Fruit fly (Drosophila melanogaster) whole organism, embryonic: ENCODE results near the gene CG46434.

Source experiments
- BEAF-32 ChIP-seq: fragments of 200-800 bp; sonication (Bioruptor generic); optimal IDR thresholded peaks from 3 replicates; lab custom pipeline; 2017; ENCODE audit warnings: missing biosample characterization, missing genetic modification characterization, mild to moderate bottlenecking, moderate library complexity, missing genetic modification reagents
- CG10959 ChIP-seq: fragments of 200-800 bp; sonication (Bioruptor generic); IDR thresholded peaks from 2 replicates; pipeline ENCODE4 v1.3.6; 2022; ENCODE audit warnings: missing biosample characterization, missing genetic modification characterization
- CG11093 ChIP-seq: fragments of 200-800 bp; sonication (Bioruptor generic); IDR thresholded peaks from 3 replicates; pipeline ENCODE4 v1.3.6; 2022; ENCODE audit warnings: missing biosample characterization, missing genetic modification characterization
- CG11504 ChIP-seq: fragments of 200-800 bp; sonication (Bioruptor generic); optimal IDR thresholded peaks from 3 replicates; lab custom pipeline; 2019; ENCODE audit warnings: missing biosample characterization, mild to moderate bottlenecking, missing genetic modification characterization, moderate library complexity
- CG11560 ChIP-seq: fragments of 200-800 bp; sonication (Bioruptor generic); IDR thresholded peaks from 3 replicates; pipeline ENCODE4 v1.3.6; 2022; ENCODE audit warnings: missing biosample characterization, missing genetic modification characterization
- CG12155 ChIP-seq: fragments of 200-800 bp; sonication (Bioruptor generic); optimal IDR thresholded peaks from 3 replicates; lab custom pipeline; 2016; ENCODE audit warnings: missing biosample characterization, missing genetic modification characterization
- CG13775 ChIP-seq: fragments of 200-800 bp; sonication (Bioruptor generic); optimal IDR thresholded peaks from 3 replicates; lab custom pipeline; 2017; ENCODE audit warnings: missing biosample characterization, mild to moderate bottlenecking, missing genetic modification characterization
- CG16815 ChIP-seq: fragments of 200-800 bp; sonication (Bioruptor generic); optimal IDR thresholded peaks from 3 replicates; lab custom pipeline; 2017; ENCODE audit warnings: missing biosample characterization, mild to moderate bottlenecking, missing genetic modification characterization
- CG17328 ChIP-seq: fragments of 200-800 bp; sonication (Bioruptor generic); IDR thresholded peaks from 2 replicates; pipeline ENCODE4 v1.3.6; 2022; ENCODE audit warnings: missing biosample characterization, missing genetic modification characterization
- CG17359 ChIP-seq: fragments of 200-800 bp; sonication (Bioruptor generic); optimal IDR thresholded peaks from 3 replicates; lab custom pipeline; 2018; ENCODE audit warnings: missing biosample characterization, mild to moderate bottlenecking, missing genetic modification characterization, moderate library complexity
- CG1792 ChIP-seq: fragments of 200-800 bp; sonication (Bioruptor generic); optimal IDR thresholded peaks from 2 replicates; lab custom pipeline; 2016; ENCODE audit warnings: missing biosample characterization, missing genetic modification characterization
- CG18011 ChIP-seq: fragments of 200-800 bp; sonication (Bioruptor generic); optimal IDR thresholded peaks from 2 replicates; lab custom pipeline; 2017; ENCODE audit warnings: missing biosample characterization, missing genetic modification characterization, mild to moderate bottlenecking, moderate library complexity, missing genotype
- CG2202 ChIP-seq: fragments of 200-800 bp; sonication (Bioruptor generic); optimal IDR thresholded peaks from 2 replicates; lab custom pipeline; 2018; ENCODE audit warnings: missing biosample characterization, mild to moderate bottlenecking, missing genetic modification characterization
- CG2889 ChIP-seq: fragments of 200-800 bp; sonication (Bioruptor generic); IDR thresholded peaks from 3 replicates; pipeline ENCODE4 v1.3.6; 2022; ENCODE audit warnings: missing biosample characterization, missing genetic modification characterization
- CG32772 ChIP-seq: fragments of 200-800 bp; sonication (Bioruptor generic); IDR thresholded peaks from 2 replicates; pipeline ENCODE4 v1.3.6; 2022; ENCODE audit warnings: missing biosample characterization, missing genetic modification characterization
- CG8290 ChIP-seq, 3 experiments: fragments of 200-800 bp; sonication (Bioruptor generic); optimal IDR thresholded peaks; 2 replicates each; lab custom pipeline; 2016 to 2019; ENCODE audit warnings: missing biosample characterization in 3 of 3, missing genetic modification characterization in 3 of 3, mild to moderate bottlenecking in 2 of 3, moderate library complexity in 1 of 3
- CG9797 ChIP-seq: fragments of 200-800 bp; sonication (Bioruptor generic); optimal IDR thresholded peaks from 3 replicates; lab custom pipeline; 2018; ENCODE audit warnings: missing biosample characterization, mild to moderate bottlenecking, missing genetic modification characterization
- CHES-1-like ChIP-seq: fragments of 200-800 bp; sonication (Bioruptor generic); optimal IDR thresholded peaks from 2 replicates; lab custom pipeline; 2016; ENCODE audit warnings: missing biosample characterization, missing genetic modification characterization
- Doc3 ChIP-seq: fragments of 200-800 bp; sonication (Bioruptor generic); IDR thresholded peaks from 3 replicates; pipeline ENCODE4 v1.3.6; 2022; ENCODE audit warnings: missing biosample characterization, missing genetic modification characterization; ENCODE audit not compliant: partially characterized antibody
- Eip74EF ChIP-seq, 2 experiments: fragments of 200-800 bp in 1 of 2; fragments of >200 bp in 1 of 2; sonication (Bioruptor generic) in 1 of 2; optimal IDR thresholded peaks; 2 replicates each; lab custom pipeline; 2017 to 2019; ENCODE audit warnings: missing biosample characterization in 2 of 2, missing genetic modification characterization in 2 of 2, mild to moderate bottlenecking in 1 of 2, moderate library complexity in 1 of 2
- Ets65A ChIP-seq: fragments of 200-800 bp; sonication (Bioruptor generic); peaks from one replicate; lab custom pipeline; 2016; ENCODE audit warnings: missing biosample characterization, missing genetic modification characterization
- Ets97D ChIP-seq: fragments of 200-800 bp; sonication (Bioruptor generic); optimal IDR thresholded peaks from 3 replicates; lab custom pipeline; 2016; ENCODE audit warnings: missing biosample characterization, missing genetic modification characterization
- Fer2 ChIP-seq: fragments of 200-800 bp; sonication (Bioruptor generic); optimal IDR thresholded peaks from 2 replicates; lab custom pipeline; 2018; ENCODE audit warnings: missing biosample characterization, mild to moderate bottlenecking, missing genetic modification characterization, moderate library complexity
- H15 ChIP-seq: fragments of 200-800 bp; sonication (Bioruptor generic); IDR thresholded peaks from 3 replicates; pipeline ENCODE4 v1.3.6; 2022; ENCODE audit warnings: missing biosample characterization, missing genetic modification characterization
- Hr3 ChIP-seq: fragments of 200-800 bp; sonication (Bioruptor generic); optimal IDR thresholded peaks from 3 replicates; lab custom pipeline; 2016; ENCODE audit warnings: missing biosample characterization, missing genetic modification characterization
- Hr51 ChIP-seq, 2 experiments: fragments of 200-800 bp; sonication (Bioruptor generic); optimal IDR thresholded peaks; 2 replicates in 1 of 2; 3 replicates in 1 of 2; lab custom pipeline; 2016 to 2018; ENCODE audit warnings: missing biosample characterization in 2 of 2, missing genetic modification characterization in 2 of 2, mild to moderate bottlenecking in 1 of 2, moderate library complexity in 1 of 2
- Myb ChIP-seq: fragments of 200-800 bp; sonication (Bioruptor generic); optimal IDR thresholded peaks from 2 replicates; lab custom pipeline; 2016; ENCODE audit warnings: missing biosample characterization, missing genetic modification characterization
- NK7.1 ChIP-seq: fragments of 200-800 bp; sonication (Bioruptor generic); optimal IDR thresholded peaks from 3 replicates; lab custom pipeline; 2016; ENCODE audit warnings: missing biosample characterization, missing genetic modification characterization
- Rx ChIP-seq: fragments of 200-800 bp; sonication (Bioruptor generic); IDR thresholded peaks from 2 replicates; pipeline ENCODE4 v1.3.6; 2022; ENCODE audit warnings: missing biosample characterization, missing genetic modification characterization
- Sry-β ChIP-seq: fragments of 200-800 bp; sonication (Bioruptor generic); optimal IDR thresholded peaks from 2 replicates; lab custom pipeline; 2018; ENCODE audit warnings: missing biosample characterization, mild to moderate bottlenecking, missing genetic modification characterization, moderate library complexity
- Taf1 ChIP-seq: fragments of 200-800 bp; sonication (Bioruptor generic); IDR thresholded peaks from 2 replicates; pipeline ENCODE4 v1.3.6; 2022; ENCODE audit warnings: missing biosample characterization, missing genetic modification characterization
- bigmax ChIP-seq: fragments of 200-800 bp; sonication (Bioruptor generic); optimal IDR thresholded peaks from 2 replicates; lab custom pipeline; 2018; ENCODE audit warnings: missing biosample characterization, mild to moderate bottlenecking, missing genetic modification characterization
- corto ChIP-seq: fragments of 200-800 bp; sonication (Bioruptor generic); optimal IDR thresholded peaks from 2 replicates; lab custom pipeline; 2016; ENCODE audit warnings: missing biosample characterization, mild to moderate bottlenecking, missing genetic modification characterization, moderate library complexity
- dmrt99B ChIP-seq: fragments of 200-800 bp; sonication (Bioruptor generic); optimal IDR thresholded peaks from 2 replicates; lab custom pipeline; 2018; ENCODE audit warnings: missing biosample characterization, mild to moderate bottlenecking, missing genetic modification characterization, moderate library complexity
- gcm2 ChIP-seq: fragments of 200-800 bp; sonication (Bioruptor generic); optimal IDR thresholded peaks from 2 replicates; lab custom pipeline; 2016; ENCODE audit warnings: missing biosample characterization, missing genetic modification characterization
- gt ChIP-seq: fragments of 200-800 bp; sonication (Bioruptor generic); IDR thresholded peaks from 2 replicates; pipeline ENCODE4 v1.3.6; 2022; ENCODE audit warnings: missing biosample characterization, missing genetic modification characterization
- hbn ChIP-seq: fragments of 200-800 bp; sonication (Bioruptor generic); IDR thresholded peaks from 2 replicates; pipeline ENCODE4 v1.3.6; 2022; ENCODE audit warnings: missing biosample characterization, missing genetic modification characterization; ENCODE audit not compliant: partially characterized antibody
- klu ChIP-seq: fragments of 200-800 bp; sonication (Bioruptor generic); IDR thresholded peaks from 2 replicates; pipeline ENCODE4 v1.3.6; 2022; ENCODE audit warnings: missing biosample characterization, missing genetic modification characterization
- nerfin-2 ChIP-seq: fragments of 200-800 bp; sonication (Bioruptor generic); IDR thresholded peaks from 2 replicates; pipeline ENCODE4 v1.3.6; 2022; ENCODE audit warnings: missing biosample characterization, missing genetic modification characterization; ENCODE audit not compliant: partially characterized antibody
- ranshi ChIP-seq: fragments of 200-800 bp; sonication (Bioruptor generic); IDR thresholded peaks from 2 replicates; pipeline ENCODE4 v1.3.6; 2022; ENCODE audit warnings: missing biosample characterization, missing genetic modification characterization
- salm ChIP-seq: fragments of 200-800 bp; sonication (Bioruptor generic); optimal IDR thresholded peaks from 2 replicates; lab custom pipeline; 2018; ENCODE audit warnings: missing biosample characterization, mild to moderate bottlenecking, missing genetic modification characterization
- sens-2 ChIP-seq: fragments of 200-800 bp; sonication (Bioruptor generic); IDR thresholded peaks from 2 replicates; pipeline ENCODE4 v1.3.6; 2022; ENCODE audit warnings: missing biosample characterization, missing genetic modification characterization
- so ChIP-seq: fragments of 200-800 bp; sonication (Bioruptor generic); IDR thresholded peaks from 3 replicates; pipeline ENCODE4 v1.3.6; 2022; ENCODE audit warnings: missing biosample characterization, missing genetic modification characterization
- stwl ChIP-seq: fragments of 200-800 bp; sonication (Bioruptor generic); optimal IDR thresholded peaks from 3 replicates; lab custom pipeline; 2018; ENCODE audit warnings: missing biosample characterization, mild to moderate bottlenecking, missing genetic modification characterization, moderate library complexity
- tio ChIP-seq: fragments of 200-800 bp; sonication (Bioruptor generic); optimal IDR thresholded peaks from 2 replicates; lab custom pipeline; 2017; ENCODE audit warnings: missing biosample characterization, missing genetic modification characterization, inconsistent platforms
- tup ChIP-seq: fragments of 200-800 bp; sonication (Bioruptor generic); optimal IDR thresholded peaks from 2 replicates; lab custom pipeline; 2016; ENCODE audit warnings: missing biosample characterization, mild to moderate bottlenecking, missing genetic modification characterization, moderate library complexity
- zen ChIP-seq: fragments of 200-800 bp; sonication (Bioruptor generic); optimal IDR thresholded peaks from 3 replicates; lab custom pipeline; 2018; ENCODE audit warnings: missing biosample characterization, mild to moderate bottlenecking, missing genetic modification characterization, moderate library complexity

The CG46434 gene

dm6 chr3L:19519349-19519748 is 24.7 kb downstream of the CG46434 start, which contains the start of gene Cpr76Bb:
TSS of gene Cpr76Bb (plus strand) at chr3L:19519649.
- TF ChIP-seq gcm2 (GFP tag; lab: Kevin White, UChicago) (no peak), nerfin-2 (GFP tag; lab: Robert Waterston, UW) (no peak), salm (no peak), H15 (GFP tag; lab: Robert Waterston, UW) (no peak), CG17328 (GFP tag; lab: Robert Waterston, UW) (no peak), NK7.1 (GFP tag; lab: Kevin White, UChicago) (no peak)
- TF ChIP-seq, all 482 proteins: peak for 0

dm6 chr3L:19518232-19518631 is 25.8 kb downstream of the CG46434 start, which contains the start of gene Cpr76Ba:
TSS of gene Cpr76Ba (minus strand) at chr3L:19518332.
- TF ChIP-seq Ets97D (GFP tag; lab: Kevin White, UChicago) (no peak), hbn (no peak), CG2202 (tag; lab: Kevin White, UChicago) (no peak), sens-2 (no peak)

dm6 chr3L:19516547-19516946 is 27.5 kb downstream of the CG46434 start:
- peak; percentile 60 for TF ChIP-seq dmrt99B (tag; lab: Kevin White, UChicago)
- peak; percentile 81 for TF ChIP-seq Myb (GFP tag; lab: Kevin White, UChicago)
- peak; percentile 91 for TF ChIP-seq Fer2
- peak; percentile 93 for TF ChIP-seq CG32772 (GFP tag; lab: Robert Waterston, UW)
- peak; percentile 98 for TF ChIP-seq stwl (tag; lab: Kevin White, UChicago)
- TF ChIP-seq CG9797 (GFP tag; lab: Kevin White, UChicago) = no peak
- peak; percentile 77 for TF ChIP-seq CG18011
- TF ChIP-seq CG11560 (tag; lab: Robert Waterston, UW) = peak; percentile 77; the same call in 2 of the 3 replicates
- TF ChIP-seq so (GFP tag; lab: Robert Waterston, UW) = 0 out of 3 replicates have a peak, but pooled peaks have one; percentile 65
- peak; percentile 97 for TF ChIP-seq Rx
- TF ChIP-seq CG12155 (GFP tag; lab: Kevin White, UChicago) = peak; percentile 70
- peak; percentile 80 for TF ChIP-seq CG11504 (tag; lab: Kevin White, UChicago)
- no peak for TF ChIP-seq tup
- peak; percentile 89 for TF ChIP-seq zen
- TF ChIP-seq Hr51 (GFP tag; optimal IDR thresholded peaks at IDR 0.05; lab: Kevin White, UChicago) = peak; percentile 69 to 77
- peak; percentile 81 for TF ChIP-seq CG11093
- TF ChIP-seq Ets65A (GFP tag; lab: Kevin White, UChicago) = peak; percentile 100
- no peak for TF ChIP-seq BEAF-32
- peak; percentile 65 for TF ChIP-seq tio (GFP tag; lab: Kevin White, UChicago)
- TF ChIP-seq CHES-1-like = peak; percentile 85
- peak; percentile 64; the same call in 1 of the 2 replicates for TF ChIP-seq Taf1 (GFP tag; lab: Robert Waterston, UW)
- TF ChIP-seq Hr3 (GFP tag; lab: Kevin White, UChicago) = peak; percentile 89
- peak; percentile 80 for TF ChIP-seq CG17359 (tag; lab: Kevin White, UChicago)
- TF ChIP-seq Eip74EF (GFP tag; optimal IDR thresholded peaks at IDR 0.05; lab: Kevin White, UChicago) = no peak
- peak; percentile 84 for TF ChIP-seq gt
- TF ChIP-seq Sry-β (GFP tag; lab: Kevin White, UChicago) = peak; percentile 51
- no peak for TF ChIP-seq Doc3 (GFP tag; lab: Robert Waterston, UW)
- peak; percentile 73 for TF ChIP-seq CG16815 (GFP tag; lab: Kevin White, UChicago)
- TF ChIP-seq CG10959 (GFP tag; lab: Robert Waterston, UW) = peak; percentile 72
- TF ChIP-seq CG2889 (GFP tag; lab: Robert Waterston, UW) = peak; percentile 88
- peak; percentile 82 for TF ChIP-seq klu (GFP tag; lab: Robert Waterston, UW)
- TF ChIP-seq CG8290 (GFP tag; optimal IDR thresholded peaks at IDR 0.05; lab: Kevin White, UChicago) = peak; percentile 95
- peak; percentile 57 to 89 for TF ChIP-seq CG8290 (tag; optimal IDR thresholded peaks at IDR 0.05; lab: Kevin White, UChicago)
- TF ChIP-seq bigmax (GFP tag; lab: Kevin White, UChicago) = peak; percentile 30
- peak; percentile 89 for TF ChIP-seq ranshi
- TF ChIP-seq CG1792 = peak; percentile 79
- peak; percentile 84 for TF ChIP-seq CG13775 (GFP tag; lab: Kevin White, UChicago)
- no peak for TF ChIP-seq corto (GFP tag; lab: Kevin White, UChicago)
